Fruit fly (Drosophila melanogaster) S2 (cell line): ENCODE results near the gene rtp.

ENCODE experiments used
- CG8478 ChIP-seq: fragments of >200 bp; optimal IDR thresholded peaks from 2 replicates; lab custom pipeline; 2018
- CTCF ChIP-seq, 2 experiments: fragments of >200 bp; optimal IDR thresholded peaks; 2 replicates each; lab custom pipeline; 2018

dm6 chr3R:5261262-5261661 is 24.1 kb upstream of the rtp start:
- no peak for TF ChIP-seq CG8478 (lab: Kevin White, UChicago)
- no peak for TF ChIP-seq CTCF (optimal IDR thresholded peaks at IDR 0.05; lab: Kevin White, UChicago)
